Worm (Caenorhabditis elegans): Measurements from ENCODE around the gene str-56.

DNA sequence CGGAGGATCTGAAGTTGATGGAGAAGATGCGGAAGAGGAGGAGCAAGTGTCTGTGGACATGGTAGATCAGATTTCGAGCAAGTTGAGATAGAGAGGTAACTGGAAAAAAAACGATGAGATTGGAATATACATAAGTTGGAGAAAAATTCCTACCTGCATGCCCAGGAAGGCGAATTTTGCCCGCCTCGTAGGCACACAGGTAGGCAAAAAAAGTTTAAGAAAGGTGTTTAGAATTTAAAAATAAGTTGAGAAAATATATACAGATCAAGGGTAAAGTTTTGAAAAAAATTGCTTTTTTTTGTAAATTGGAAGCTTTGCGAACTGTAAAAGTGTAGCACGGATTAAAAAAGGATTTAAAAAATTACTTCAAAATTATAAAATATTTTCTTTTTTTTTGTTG lies 7.1 kb downstream of the str-56 start, which contains the start of gene nhr-84:
- TF ChIP-seq sea-1 (GFP tag; conservative IDR thresholded peaks at IDR 0.05) (no peak), ama-1 (optimal IDR thresholded peaks at IDR 0.05) (no peak), F13C5.2 (tag; optimal IDR thresholded peaks at IDR 0.05) (no peak), ets-7 (tag; optimal IDR thresholded peaks at IDR 0.05) (no peak), B0310.2 (tag; optimal IDR thresholded peaks at IDR 0.05) (no peak), flt-1 (GFP tag; IDR thresholded peaks at IDR 0.05) (no peak), ceh-13 (GFP tag; optimal IDR thresholded peaks at IDR 0.05) (no peak), scrt-1 (GFP tag; IDR thresholded peaks at IDR 0.05) (no peak), pes-1 (GFP tag; IDR thresholded peaks at IDR 0.05) (no peak), hmg-4 (GFP tag; optimal IDR thresholded peaks at IDR 0.05) (no peak), tbx-37 (GFP tag; conservative IDR thresholded peaks at IDR 0.05) (no peak), tra-4 (tag; optimal IDR thresholded peaks at IDR 0.05) (no peak), hmbx-1 (tag; optimal IDR thresholded peaks at IDR 0.05) (no peak)

Measured in whole organism, early embryonic.